Fruit fly (Drosophila melanogaster) whole organism, embryonic: ENCODE data around the gene CG3984.

ENCODE experiments used
- Blimp-1 ChIP-seq: fragments of 200-800 bp; sonication (Bioruptor generic); optimal IDR thresholded peaks from 3 replicates; lab custom pipeline; 2018; ENCODE audit warnings: missing biosample characterization, missing genetic modification characterization, mild to moderate bottlenecking, moderate library complexity, missing genetic modification reagents
- CG10209 ChIP-seq: fragments of 200-800 bp; sonication (Bioruptor generic); optimal IDR thresholded peaks from 3 replicates; lab custom pipeline; 2017; ENCODE audit warnings: missing biosample characterization, mild to moderate bottlenecking, missing genetic modification characterization, missing genetic modification reagents
- CG11085 ChIP-seq: fragments of 200-800 bp; sonication (Bioruptor generic); IDR thresholded peaks from 2 replicates; pipeline ENCODE4 v1.3.6; 2022; ENCODE audit warnings: missing biosample characterization, missing genetic modification characterization
- CG11247 ChIP-seq: fragments of 200-800 bp; sonication (Bioruptor generic); IDR thresholded peaks from 2 replicates; pipeline ENCODE4 v1.3.6; 2022; ENCODE audit warnings: missing biosample characterization, missing genetic modification characterization
- CG11398 ChIP-seq: fragments of 200-800 bp; sonication (Bioruptor generic); optimal IDR thresholded peaks from 2 replicates; lab custom pipeline; 2016; ENCODE audit warnings: missing biosample characterization, missing genetic modification characterization
- CG12071 ChIP-seq: fragments of 200-800 bp; sonication (Bioruptor generic); optimal IDR thresholded peaks from 3 replicates; lab custom pipeline; 2018; ENCODE audit warnings: missing biosample characterization, mild to moderate bottlenecking, missing genetic modification characterization
- CG12659 ChIP-seq: fragments of 200-800 bp; sonication (Bioruptor generic); optimal IDR thresholded peaks from 3 replicates; lab custom pipeline; 2017; ENCODE audit warnings: mild to moderate bottlenecking, missing biosample characterization, missing genetic modification reagents, missing genetic modification characterization
- CG13296 ChIP-seq: fragments of 200-800 bp; sonication (Bioruptor generic); optimal IDR thresholded peaks from 3 replicates; lab custom pipeline; 2018; ENCODE audit warnings: missing biosample characterization, mild to moderate bottlenecking, missing genetic modification characterization
- CG15269 ChIP-seq: fragments of 200-800 bp; sonication (Bioruptor generic); optimal IDR thresholded peaks from 2 replicates; lab custom pipeline; 2018; ENCODE audit warnings: missing biosample characterization, mild to moderate bottlenecking, missing genetic modification characterization, moderate library complexity
- CG15514 ChIP-seq: fragments of 200-800 bp; sonication (Bioruptor generic); optimal IDR thresholded peaks from 3 replicates; lab custom pipeline; 2017; ENCODE audit warnings: missing biosample characterization, missing genetic modification characterization, mild to moderate bottlenecking, moderate library complexity, missing genetic modification reagents
- CG15601 ChIP-seq: fragments of 200-800 bp; sonication (Bioruptor generic); optimal IDR thresholded peaks from 3 replicates; lab custom pipeline; 2019; ENCODE audit warnings: missing biosample characterization, mild to moderate bottlenecking, missing genetic modification characterization, moderate library complexity
- CG1602 ChIP-seq: fragments of 200-800 bp; sonication (Bioruptor generic); optimal IDR thresholded peaks from 3 replicates; lab custom pipeline; 2016; ENCODE audit warnings: missing biosample characterization, missing genetic modification characterization
- CG17568 ChIP-seq: fragments of 200-800 bp; sonication (Bioruptor generic); optimal IDR thresholded peaks from 2 replicates; lab custom pipeline; 2018; ENCODE audit warnings: missing biosample characterization, mild to moderate bottlenecking, missing genetic modification characterization, moderate library complexity
- CG17829 ChIP-seq: fragments of 200-800 bp; optimal IDR thresholded peaks from 2 replicates; lab custom pipeline; 2019; ENCODE audit warnings: missing biosample characterization, mild to moderate bottlenecking, missing genetic modification characterization, moderate library complexity
- CG32772 ChIP-seq: fragments of 200-800 bp; sonication (Bioruptor generic); IDR thresholded peaks from 2 replicates; pipeline ENCODE4 v1.3.6; 2022; ENCODE audit warnings: missing biosample characterization, missing genetic modification characterization
- CG33213 ChIP-seq: fragments of 200-800 bp; sonication (Bioruptor generic); optimal IDR thresholded peaks from 3 replicates; lab custom pipeline; 2016; ENCODE audit warnings: missing biosample characterization, missing genetic modification characterization
- CG33557 ChIP-seq: fragments of 200-800 bp; sonication (Bioruptor generic); optimal IDR thresholded peaks from 2 replicates; lab custom pipeline; 2019; ENCODE audit warnings: missing biosample characterization, mild to moderate bottlenecking, missing genetic modification characterization, moderate library complexity
- CG4360 ChIP-seq: fragments of 200-800 bp; sonication (Bioruptor generic); IDR thresholded peaks from 2 replicates; pipeline ENCODE4 v1.3.6; 2022; ENCODE audit warnings: missing biosample characterization, missing genetic modification characterization
- CG5245 ChIP-seq: fragments of 200-800 bp; sonication (Bioruptor generic); optimal IDR thresholded peaks from 3 replicates; lab custom pipeline; 2016; ENCODE audit warnings: missing biosample characterization, missing genetic modification characterization
- CG6272 ChIP-seq: fragments of 200-800 bp; sonication (Bioruptor generic); IDR thresholded peaks from 2 replicates; pipeline ENCODE4 v1.3.6; 2022; ENCODE audit warnings: missing biosample characterization, missing genetic modification characterization
- CG6654 ChIP-seq: fragments of 200-800 bp; sonication (Bioruptor generic); optimal IDR thresholded peaks from 2 replicates; lab custom pipeline; 2017; ENCODE audit warnings: missing biosample characterization, mild to moderate bottlenecking, missing genetic modification characterization
- CG6854 ChIP-seq: fragments of 200-800 bp; sonication (Bioruptor generic); optimal IDR thresholded peaks from 3 replicates; lab custom pipeline; 2017; ENCODE audit warnings: missing biosample characterization, mild to moderate bottlenecking, missing genetic modification characterization
- CG7271 ChIP-seq: fragments of 200-800 bp; sonication (Bioruptor generic); optimal IDR thresholded peaks from 2 replicates; lab custom pipeline; 2018; ENCODE audit warnings: missing biosample characterization, mild to moderate bottlenecking, missing genetic modification characterization, moderate library complexity
- CG8359 ChIP-seq: fragments of 200-800 bp; sonication (Bioruptor generic); optimal IDR thresholded peaks from 2 replicates; lab custom pipeline; 2017; ENCODE audit warnings: missing biosample characterization, mild to moderate bottlenecking, missing genetic modification characterization, borderline replicate concordance
- Chrac-16 ChIP-seq: fragments of 200-800 bp; sonication (Bioruptor generic); optimal IDR thresholded peaks from 3 replicates; lab custom pipeline; 2016; ENCODE audit warnings: missing biosample characterization, missing genetic modification characterization
- Eip74EF ChIP-seq, 2 experiments: fragments of 200-800 bp in 1 of 2; fragments of >200 bp in 1 of 2; sonication (Bioruptor generic) in 1 of 2; optimal IDR thresholded peaks; 2 replicates each; lab custom pipeline; 2017 to 2019; ENCODE audit warnings: missing biosample characterization in 2 of 2, missing genetic modification characterization in 2 of 2, mild to moderate bottlenecking in 1 of 2, moderate library complexity in 1 of 2
- Kr ChIP-seq: fragments of 200-800 bp; sonication (Bioruptor generic); optimal IDR thresholded peaks from 2 replicates; lab custom pipeline; 2017; ENCODE audit warnings: missing biosample characterization, mild to moderate bottlenecking, missing genetic modification characterization
- Med ChIP-seq: fragments of 200-800 bp; sonication (Bioruptor generic); peaks from one replicate; lab custom pipeline; 2016; ENCODE audit warnings: missing biosample characterization, missing genetic modification characterization, mild to moderate bottlenecking, inconsistent platforms, moderate library complexity
- Nf-YC ChIP-seq: fragments of 200-800 bp; optimal IDR thresholded peaks from 3 replicates; lab custom pipeline; 2019; ENCODE audit warnings: missing biosample characterization, mild to moderate bottlenecking, missing genetic modification characterization, moderate library complexity
- Rfx ChIP-seq: fragments of 200-800 bp; sonication (Bioruptor generic); IDR thresholded peaks from 2 replicates; pipeline ENCODE4 v1.3.6; 2022; ENCODE audit warnings: missing biosample characterization, missing genetic modification characterization
- Side ChIP-seq: fragments of 200-800 bp; sonication (Bioruptor generic); optimal IDR thresholded peaks from 2 replicates; lab custom pipeline; 2016; ENCODE audit warnings: missing biosample characterization, missing genetic modification characterization
- abd-A ChIP-seq: fragments of 200-800 bp; sonication (Bioruptor generic); optimal IDR thresholded peaks from 3 replicates; lab custom pipeline; 2019; ENCODE audit warnings: missing biosample characterization, mild to moderate bottlenecking, missing genetic modification characterization, moderate library complexity
- ap ChIP-seq: fragments of 200-800 bp; sonication (Bioruptor generic); IDR thresholded peaks from 2 replicates; pipeline ENCODE4 v1.3.6; 2022; ENCODE audit warnings: missing biosample characterization, missing genetic modification characterization
- ash1 ChIP-seq: fragments of 200-800 bp; sonication (Bioruptor generic); optimal IDR thresholded peaks from 2 replicates; lab custom pipeline; 2018; ENCODE audit warnings: missing biosample characterization, mild to moderate bottlenecking, missing genetic modification characterization
- bsh ChIP-seq, 2 experiments: fragments of 200-800 bp; sonication (Bioruptor generic); optimal IDR thresholded peaks; 2 replicates each; lab custom pipeline; 2017 to 2018; ENCODE audit warnings: mild to moderate bottlenecking in 2 of 2, missing biosample characterization in 2 of 2, missing genetic modification characterization in 2 of 2, moderate library complexity in 1 of 2
- cas ChIP-seq: fragments of 200-800 bp; sonication (Bioruptor generic); IDR thresholded peaks from 2 replicates; pipeline ENCODE4 v1.3.6; 2022; ENCODE audit warnings: missing biosample characterization, missing genetic modification characterization
- cato ChIP-seq: fragments of 200-800 bp; sonication (Bioruptor generic); optimal IDR thresholded peaks from 2 replicates; lab custom pipeline; 2016; ENCODE audit warnings: missing biosample characterization, missing genetic modification characterization, borderline replicate concordance
- crol ChIP-seq: fragments of 200-800 bp; sonication (Bioruptor generic); IDR thresholded peaks from 2 replicates; pipeline ENCODE4 v1.3.6; 2022; ENCODE audit warnings: missing biosample characterization, missing genetic modification characterization
- ewg ChIP-seq: fragments of 200-800 bp; sonication (Bioruptor generic); optimal IDR thresholded peaks from 3 replicates; lab custom pipeline; 2017; ENCODE audit warnings: mild to moderate bottlenecking, missing biosample characterization, missing genetic modification reagents, missing genetic modification characterization
- gcm ChIP-seq: fragments of 200-800 bp; sonication (Bioruptor generic); optimal IDR thresholded peaks from 2 replicates; lab custom pipeline; 2019; ENCODE audit warnings: missing biosample characterization, mild to moderate bottlenecking, missing genetic modification characterization, moderate library complexity
- ham ChIP-seq: fragments of 200-800 bp; sonication (Bioruptor generic); IDR thresholded peaks from 2 replicates; pipeline ENCODE4 v1.3.6; 2022; ENCODE audit warnings: missing biosample characterization, missing genetic modification characterization
- mirr ChIP-seq: fragments of 200-800 bp; sonication (Bioruptor generic); optimal IDR thresholded peaks from 3 replicates; lab custom pipeline; 2018; ENCODE audit warnings: missing biosample characterization, mild to moderate bottlenecking, missing genetic modification characterization
- pzg ChIP-seq: fragments of 200-800 bp; sonication (Bioruptor generic); optimal IDR thresholded peaks from 3 replicates; lab custom pipeline; 2018; ENCODE audit warnings: missing biosample characterization, mild to moderate bottlenecking, missing genetic modification characterization, moderate library complexity
- row ChIP-seq: fragments of 200-800 bp; sonication (Bioruptor generic); IDR thresholded peaks from 3 replicates; pipeline ENCODE4 v1.3.6; 2022; ENCODE audit warnings: missing biosample characterization, missing genetic modification characterization
- schlank ChIP-seq: fragments of 200-800 bp; sonication (Bioruptor generic); optimal IDR thresholded peaks from 2 replicates; lab custom pipeline; 2018; ENCODE audit warnings: missing biosample characterization, mild to moderate bottlenecking, missing genetic modification characterization
- sd ChIP-seq: fragments of 200-800 bp; sonication (Bioruptor generic); optimal IDR thresholded peaks from 3 replicates; lab custom pipeline; 2018; ENCODE audit warnings: missing biosample characterization, mild to moderate bottlenecking, missing genetic modification characterization, moderate library complexity
- stc ChIP-seq: fragments of 200-800 bp; sonication (Bioruptor generic); IDR thresholded peaks from 2 replicates; pipeline ENCODE4 v1.3.6; 2022; ENCODE audit warnings: missing biosample characterization, missing genetic modification characterization
- trem ChIP-seq: fragments of 200-800 bp; optimal IDR thresholded peaks from 3 replicates; lab custom pipeline; 2019; ENCODE audit warnings: missing biosample characterization, mild to moderate bottlenecking, missing genetic modification characterization, moderate library complexity
- vfl ChIP-seq: fragments of 200-800 bp; sonication (Bioruptor generic); optimal IDR thresholded peaks from 2 replicates; lab custom pipeline; 2016; ENCODE audit warnings: missing biosample characterization, missing genetic modification characterization
- zf30C ChIP-seq: fragments of 200-800 bp; sonication (Bioruptor generic); optimal IDR thresholded peaks from 3 replicates; lab custom pipeline; 2018; ENCODE audit warnings: missing biosample characterization, mild to moderate bottlenecking, missing genetic modification characterization

The CG3984 gene

DNA sequence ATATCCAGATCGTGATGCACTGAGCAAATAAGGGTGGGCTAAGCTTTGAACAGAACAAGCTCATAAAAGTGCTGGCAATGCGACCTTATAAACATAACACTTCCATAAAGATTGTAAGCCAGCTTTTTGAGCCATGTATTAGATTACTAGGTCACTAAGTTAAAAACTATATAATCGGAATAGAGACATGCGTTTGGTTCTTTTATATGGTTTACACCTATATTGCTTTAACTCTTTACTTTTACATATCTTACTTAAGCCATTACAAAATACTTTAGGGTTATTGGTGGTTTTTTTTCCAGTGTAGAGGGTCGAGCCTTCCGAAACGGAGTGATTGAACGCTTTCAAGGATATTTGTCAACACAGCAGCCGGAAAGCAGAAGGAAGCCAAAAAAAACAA lies 44.6 kb upstream of the CG3984 start (continued):
- TF ChIP-seq CG10209 (GFP tag; lab: Kevin White, UChicago) (no peak), CG13296 (GFP tag; lab: Kevin White, UChicago) (no peak), row (no peak), CG11398 (GFP tag; lab: Kevin White, UChicago) (no peak), pzg (GFP tag; lab: Kevin White, UChicago) (no peak), Nf-YC (tag; lab: Kevin White, UChicago) (no peak), Chrac-16 (GFP tag; lab: Kevin White, UChicago) (peak; percentile 6), CG17829 (peak; percentile 10), CG15601 (peak; percentile 3), ham (GFP tag; lab: Robert Waterston, UW) (no peak), Side (GFP tag; lab: Kevin White, UChicago) (no peak), CG8359 (GFP tag; lab: Kevin White, UChicago) (no peak), CG6272 (no peak), CG11247 (GFP tag; lab: Robert Waterston, UW) (no peak), CG1602 (no peak), sd (no peak), CG32772 (GFP tag; lab: Robert Waterston, UW) (no peak), Kr (GFP tag; lab: Kevin White, UChicago) (no peak), CG6654 (GFP tag; lab: Kevin White, UChicago) (no peak), CG4360 (GFP tag; lab: Robert Waterston, UW) (no peak)

DNA sequence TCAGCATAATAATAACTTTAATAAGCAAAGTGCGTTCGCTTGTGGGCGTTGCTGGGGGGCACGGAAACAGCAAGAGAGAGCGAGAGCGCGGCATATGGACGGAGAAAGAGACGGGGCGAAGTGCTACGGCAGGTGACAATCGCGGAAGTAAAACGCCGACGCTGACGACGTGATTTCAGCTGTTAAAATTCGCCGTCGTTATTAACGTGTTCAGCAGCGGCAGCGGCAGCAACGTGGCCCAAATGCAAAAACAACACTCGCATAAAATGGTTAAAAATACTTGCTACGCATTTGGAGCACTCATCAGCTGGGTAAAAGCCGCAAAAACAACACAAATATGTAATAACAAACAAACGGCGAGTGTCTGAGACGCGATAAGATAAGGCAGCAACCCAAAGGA lies 44.2 kb upstream of the CG3984 start:
- no peak for TF ChIP-seq cas (GFP tag; lab: Robert Waterston, UW)
- peak; percentile 6 for TF ChIP-seq ewg (GFP tag; lab: Kevin White, UChicago)
- TF ChIP-seq abd-A (tag; lab: Kevin White, UChicago), result no peak
- TF ChIP-seq CG12659, result peak; percentile 7
- TF ChIP-seq CG17568, result peak; percentile 67
- no peak for TF ChIP-seq vfl (GFP tag; lab: Kevin White, UChicago)
- TF ChIP-seq CG15269 (tag; lab: Kevin White, UChicago), result peak; percentile 31
- peak; percentile 2 for TF ChIP-seq trem
- peak; percentile 59 for TF ChIP-seq CG12071 (GFP tag; lab: Kevin White, UChicago)
- no peak for TF ChIP-seq Rfx
- TF ChIP-seq CG11085, result no peak
- peak in 1 of 2 experiments; percentile 85 for TF ChIP-seq Eip74EF (GFP tag; optimal IDR thresholded peaks at IDR 0.05; lab: Kevin White, UChicago)
- peak; percentile 0 for TF ChIP-seq schlank (tag; lab: Kevin White, UChicago)
- no peak for TF ChIP-seq ap (GFP tag; lab: Robert Waterston, UW)
- TF ChIP-seq crol (GFP tag; lab: Robert Waterston, UW), result peak; percentile 71
- TF ChIP-seq Chrac-16 (GFP tag; lab: Kevin White, UChicago), result no peak
- peak; percentile 26 for TF ChIP-seq ash1 (GFP tag; lab: Kevin White, UChicago)
- no peak for TF ChIP-seq CG33557 (GFP tag; lab: Kevin White, UChicago)
- TF ChIP-seq stc (GFP tag; lab: Robert Waterston, UW), result no peak
- TF ChIP-seq bsh (GFP tag; optimal IDR thresholded peaks at IDR 0.05; lab: Kevin White, UChicago), result peak in 1 of 2 experiments; percentile 23
- no peak for TF ChIP-seq CG5245 (GFP tag; lab: Kevin White, UChicago)
- TF ChIP-seq CG15514 (GFP tag; lab: Kevin White, UChicago), result peak; percentile 45
- TF ChIP-seq gcm (GFP tag; lab: Kevin White, UChicago), result no peak
- no peak for TF ChIP-seq cato
- TF ChIP-seq mirr (GFP tag; lab: Kevin White, UChicago), result peak; percentile 71
- TF ChIP-seq CG33213 (GFP tag; lab: Kevin White, UChicago), result no peak
- TF ChIP-seq CG7271, result no peak
- TF ChIP-seq CG6854 (GFP tag; lab: Kevin White, UChicago), result no peak
- peak; percentile 83 for TF ChIP-seq Med (GFP tag; lab: Kevin White, UChicago)
- TF ChIP-seq zf30C, result no peak
- peak; percentile 8 for TF ChIP-seq Blimp-1
